Fruit fly (Drosophila melanogaster): Measurements from ENCODE around the gene Edc3.
A peak's percentile ranks its signal among the peaks of the same experiment; 100 is the strongest.

Gene Edc3

DNA sequence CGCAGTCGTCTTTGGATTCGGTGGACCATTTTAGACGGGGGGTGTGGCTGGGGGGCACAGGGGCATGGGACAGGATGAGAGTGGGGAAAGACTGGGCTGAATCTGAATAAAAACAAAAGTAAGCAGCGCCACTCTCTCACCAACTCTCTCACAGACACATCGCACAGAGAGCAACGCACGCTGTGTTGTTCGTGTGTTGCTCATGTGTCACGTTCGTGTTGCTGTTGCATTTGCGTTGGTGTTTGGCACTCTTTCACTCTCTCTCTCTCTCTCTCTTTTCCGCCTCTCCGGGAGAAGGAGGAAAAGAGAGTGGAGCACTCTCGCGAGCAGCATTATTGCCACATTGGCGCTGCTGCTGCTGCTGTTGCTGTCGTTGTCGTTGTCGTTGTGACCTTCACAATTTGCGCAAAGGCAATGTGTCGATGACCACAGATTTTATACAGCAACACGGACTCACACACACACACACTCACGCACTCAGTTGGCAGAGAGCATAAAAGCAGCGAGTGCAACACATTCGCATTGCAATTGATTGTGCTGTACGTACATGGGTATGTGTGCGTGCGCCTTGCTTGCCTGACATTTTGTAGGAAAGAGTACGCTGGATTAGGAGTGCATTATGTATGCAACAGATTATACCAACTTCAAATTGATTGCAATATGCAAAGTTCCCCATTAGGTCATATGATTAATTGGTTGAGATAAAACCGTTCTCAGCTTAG, 34.0 kb upstream of the Edc3 start (continued):
- TF ChIP-seq slou (GFP tag; optimal IDR thresholded peaks at IDR 0.05) (no peak), CG10959 (GFP tag; IDR thresholded peaks at IDR 0.05) (no peak), usp (GFP tag; optimal IDR thresholded peaks at IDR 0.05) (no peak), CG30020 (tag; optimal IDR thresholded peaks at IDR 0.05) (no peak), shn (GFP tag; optimal IDR thresholded peaks at IDR 0.05) (no peak), CG16779 (GFP tag; IDR thresholded peaks at IDR 0.05) (no peak), toy (GFP tag; IDR thresholded peaks at IDR 0.05) (no peak), grn (GFP tag; optimal IDR thresholded peaks at IDR 0.05) (no peak), ab (GFP tag; optimal IDR thresholded peaks at IDR 0.05) (no peak), CG1602 (GFP tag; optimal IDR thresholded peaks at IDR 0.05) (no peak), Bgb (GFP tag; IDR thresholded peaks at IDR 0.05; ENCODE audit: partially characterized antibody) (0 out of 2 replicates have a peak, but pooled peaks have one; percentile 5), NC2β (GFP tag; optimal IDR thresholded peaks at IDR 0.05) (no peak), CG9797 (GFP tag; optimal IDR thresholded peaks at IDR 0.05) (no peak), zen2 (GFP tag; IDR thresholded peaks at IDR 0.05; ENCODE audit: partially characterized antibody) (peak; percentile 70; the same call in 2 of the 3 replicates), CoRest (tag; optimal IDR thresholded peaks at IDR 0.05) (no peak), Dll (GFP tag; IDR thresholded peaks at IDR 0.05; ENCODE audit: partially characterized antibody) (peak; percentile 59; the same call in 2 of the 4 replicates), CG17568 (GFP tag; optimal IDR thresholded peaks at IDR 0.05) (no peak), fd64A (GFP tag; optimal IDR thresholded peaks at IDR 0.05) (no peak), Doc2 (GFP tag; IDR thresholded peaks at IDR 0.05) (no peak), lab (GFP tag; optimal IDR thresholded peaks at IDR 0.05) (no peak), CG15269 (tag; optimal IDR thresholded peaks at IDR 0.05) (no peak), Ptx1 (GFP tag; IDR thresholded peaks at IDR 0.05) (no peak), CG7987 (GFP tag; optimal IDR thresholded peaks at IDR 0.05) (no peak), Awh (GFP tag; IDR thresholded peaks at IDR 0.05) (0 out of 2 replicates have a peak, but pooled peaks have one; percentile 13), wdn (GFP tag; IDR thresholded peaks at IDR 0.05) (no peak), vnd (GFP tag; IDR thresholded peaks at IDR 0.05; ENCODE audit: partially characterized antibody) (no peak), Pdp1 (GFP tag; optimal IDR thresholded peaks at IDR 0.05) (no peak), Aef1 (GFP tag; IDR thresholded peaks at IDR 0.05) (peak; percentile 29; the same call in 1 of the 3 replicates), dm (GFP tag; optimal IDR thresholded peaks at IDR 0.05) (no peak)

DNA sequence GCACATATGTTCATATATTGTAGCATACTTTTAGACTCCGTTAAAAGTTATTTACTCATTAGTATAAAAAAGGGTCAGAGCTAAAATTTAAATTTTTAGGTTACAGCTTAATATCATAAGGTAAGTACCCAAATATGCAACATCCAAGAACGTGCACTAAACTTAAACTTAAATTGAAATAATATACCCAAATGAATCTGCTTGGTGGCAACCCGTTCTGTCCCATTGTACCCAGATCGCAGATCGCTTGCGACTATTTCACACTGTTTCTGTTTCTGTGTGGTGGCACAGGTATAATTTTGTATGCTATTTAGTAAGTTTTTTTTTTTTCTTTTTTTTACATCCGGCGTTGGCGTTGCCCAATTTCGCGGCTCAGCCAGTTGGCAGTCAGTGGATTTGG, 33.5 kb upstream of the Edc3 start:
- TF ChIP-seq Oaz (GFP tag; IDR thresholded peaks at IDR 0.05) = no peak
- TF ChIP-seq Med (GFP tag) = peak; percentile 8
- peak; percentile 5 for TF ChIP-seq Sox100B (GFP tag; optimal IDR thresholded peaks at IDR 0.05)
- no peak for TF ChIP-seq Hand (GFP tag; optimal IDR thresholded peaks at IDR 0.05)
- TF ChIP-seq row (GFP tag; IDR thresholded peaks at IDR 0.05) = peak; percentile 59; the same call in 2 of the 3 replicates
- no peak for TF ChIP-seq CkIIα-i1 (GFP tag; IDR thresholded peaks at IDR 0.05)
- peak; percentile 27 for TF ChIP-seq dmrt99B (tag; optimal IDR thresholded peaks at IDR 0.05)
- TF ChIP-seq zfh1 (GFP tag; IDR thresholded peaks at IDR 0.05) = 0 out of 3 replicates have a peak, but pooled peaks have one; percentile 27
- 0 out of 2 replicates have a peak, but pooled peaks have one; percentile 32 for TF ChIP-seq vvl (GFP tag; IDR thresholded peaks at IDR 0.05)
- TF ChIP-seq sens (GFP tag) = peak; percentile 75
- no peak for TF ChIP-seq bab2 (GFP tag; optimal IDR thresholded peaks at IDR 0.05)
- peak; percentile 5 for TF ChIP-seq lbe (GFP tag; optimal IDR thresholded peaks at IDR 0.05)
- peak; percentile 46 for TF ChIP-seq sqz (GFP tag; optimal IDR thresholded peaks at IDR 0.05)
- TF ChIP-seq CG32772 (GFP tag; IDR thresholded peaks at IDR 0.05) = 0 out of 2 replicates have a peak, but pooled peaks have one; percentile 24
- TF ChIP-seq CG14050 (GFP tag; IDR thresholded peaks at IDR 0.05) = no peak
- peak; percentile 4 for TF ChIP-seq CG7839 (tag; optimal IDR thresholded peaks at IDR 0.05)
- TF ChIP-seq CG4707 (GFP tag; optimal IDR thresholded peaks at IDR 0.05) = peak; percentile 70
